Fruit fly (Drosophila melanogaster): ENCODE data around the gene Cyp9f3.
A peak's percentile ranks its signal among the peaks of the same experiment; 100 is the strongest.

Gene Cyp9f3

dm6 chr3R:12402935-12403334 lies 4.2 kb upstream of the Cyp9f3 start (continued):
- TF ChIP-seq CG16863 (GFP tag; optimal IDR thresholded peaks at IDR 0.05) (peak; percentile 93), CG12659 (GFP tag; optimal IDR thresholded peaks at IDR 0.05) (peak; percentile 97), NC2α (GFP tag; optimal IDR thresholded peaks at IDR 0.05) (peak; percentile 91), sc (optimal IDR thresholded peaks at IDR 0.05) (no peak), sc (GFP tag; optimal IDR thresholded peaks at IDR 0.05) (peak; percentile 94), sqz (GFP tag; optimal IDR thresholded peaks at IDR 0.05) (peak; percentile 99), Dll (GFP tag; IDR thresholded peaks at IDR 0.05; ENCODE audit: partially characterized antibody) (peak; percentile 72), CG9215 (GFP tag; IDR thresholded peaks at IDR 0.05) (peak; percentile 80; the same call in 1 of the 2 replicates), ind (GFP tag; optimal IDR thresholded peaks at IDR 0.05) (peak; percentile 98), CkIIα-i1 (GFP tag; IDR thresholded peaks at IDR 0.05) (peak; percentile 71; the same call in 1 of the 2 replicates), Atf-2 (GFP tag; optimal IDR thresholded peaks at IDR 0.05) (peak; percentile 90), Dref (GFP tag; IDR thresholded peaks at IDR 0.05) (peak; percentile 52), crp (GFP tag; optimal IDR thresholded peaks at IDR 0.05) (peak in 1 of 2 experiments; percentile 67), MESR4 (GFP tag; optimal IDR thresholded peaks at IDR 0.05) (peak; percentile 73), CG17385 (GFP tag; optimal IDR thresholded peaks at IDR 0.05) (peak; percentile 96), ash1 (GFP tag; optimal IDR thresholded peaks at IDR 0.05) (peak; percentile 85), twi (tag; optimal IDR thresholded peaks at IDR 0.05) (peak; percentile 97), inv (GFP tag; IDR thresholded peaks at IDR 0.05; ENCODE audit: partially characterized antibody) (no peak), CG17186 (GFP tag; optimal IDR thresholded peaks at IDR 0.05) (peak; percentile 97), Dbx (GFP tag; IDR thresholded peaks at IDR 0.05) (peak; percentile 99), CG15514 (GFP tag; optimal IDR thresholded peaks at IDR 0.05) (peak; percentile 95), sens-2 (GFP tag; IDR thresholded peaks at IDR 0.05) (peak; percentile 97), Camta (GFP tag; optimal IDR thresholded peaks at IDR 0.05) (peak; percentile 96), gcm (GFP tag; optimal IDR thresholded peaks at IDR 0.05) (peak; percentile 98), Awh (GFP tag; IDR thresholded peaks at IDR 0.05) (peak; percentile 98), CG13123 (GFP tag; optimal IDR thresholded peaks at IDR 0.05) (peak; percentile 84), Hsf (GFP tag; optimal IDR thresholded peaks at IDR 0.05) (peak; percentile 97), phol (tag; optimal IDR thresholded peaks at IDR 0.05) (peak; percentile 99), CG2199 (GFP tag; IDR thresholded peaks at IDR 0.05) (peak; percentile 94), zen (tag; optimal IDR thresholded peaks at IDR 0.05) (peak; percentile 100), CG7786 (GFP tag; optimal IDR thresholded peaks at IDR 0.05) (peak; percentile 89), Mrtf (GFP tag; IDR thresholded peaks at IDR 0.05) (peak; percentile 94), unc-4 (GFP tag; IDR thresholded peaks at IDR 0.05; ENCODE audit: partially characterized antibody) (no peak), Hmr (GFP tag; optimal IDR thresholded peaks at IDR 0.05) (peak; percentile 97), nau (GFP tag; optimal IDR thresholded peaks at IDR 0.05) (peak; percentile 99), CG12744 (GFP tag; optimal IDR thresholded peaks at IDR 0.05) (peak; percentile 94), salm (tag; optimal IDR thresholded peaks at IDR 0.05) (peak; percentile 98), CG11695 (GFP tag; IDR thresholded peaks at IDR 0.05) (peak; percentile 97), BtbVII (GFP tag; optimal IDR thresholded peaks at IDR 0.05) (peak; percentile 100), Xbp1 (GFP tag; optimal IDR thresholded peaks at IDR 0.05) (peak; percentile 97), aop (GFP tag; IDR thresholded peaks at IDR 0.05) (peak; percentile 90), CG4424 (GFP tag; optimal IDR thresholded peaks at IDR 0.05) (peak; percentile 99), sima (GFP tag; optimal IDR thresholded peaks at IDR 0.05) (peak; percentile 91), CG12236 (GFP tag; optimal IDR thresholded peaks at IDR 0.05) (peak; percentile 91), pnt (GFP tag; optimal IDR thresholded peaks at IDR 0.05) (peak; percentile 87), CG1647 (GFP tag; optimal IDR thresholded peaks at IDR 0.05) (peak; percentile 98), CG17912 (GFP tag; optimal IDR thresholded peaks at IDR 0.05) (peak; percentile 98), HLH4C (GFP tag; IDR thresholded peaks at IDR 0.05; ENCODE audit: partially characterized antibody) (0 out of 3 replicates have a peak, but pooled peaks have one; percentile 40), Med (GFP tag) (peak; percentile 99), pros (GFP tag; optimal IDR thresholded peaks at IDR 0.05) (peak; percentile 87), Ets65A (GFP tag) (peak; percentile 98)

Measured in whole organism, embryonic.